Fruit fly (Drosophila melanogaster) whole organism, embryonic: ENCODE data around the gene CHOp24.

Experiments used
- CG11398 ChIP-seq: fragments of 200-800 bp; sonication (Bioruptor generic); optimal IDR thresholded peaks from 2 replicates; lab custom pipeline; 2016; ENCODE audit warnings: missing biosample characterization, missing genetic modification characterization
- CG11504 ChIP-seq: fragments of 200-800 bp; sonication (Bioruptor generic); optimal IDR thresholded peaks from 3 replicates; lab custom pipeline; 2019; ENCODE audit warnings: missing biosample characterization, mild to moderate bottlenecking, missing genetic modification characterization, moderate library complexity
- CG13775 ChIP-seq: fragments of 200-800 bp; sonication (Bioruptor generic); optimal IDR thresholded peaks from 3 replicates; lab custom pipeline; 2017; ENCODE audit warnings: missing biosample characterization, mild to moderate bottlenecking, missing genetic modification characterization
- CG15696 ChIP-seq: fragments of 200-800 bp; sonication (Bioruptor generic); optimal IDR thresholded peaks from 2 replicates; lab custom pipeline; 2019; ENCODE audit warnings: missing biosample characterization, mild to moderate bottlenecking, missing genetic modification characterization, moderate library complexity
- CG18599 ChIP-seq: fragments of 200-800 bp; sonication (Bioruptor generic); optimal IDR thresholded peaks from 3 replicates; lab custom pipeline; 2017; ENCODE audit warnings: missing biosample characterization, missing genetic modification characterization, mild to moderate bottlenecking, moderate library complexity, missing genetic modification reagents
- CG18764 ChIP-seq: fragments of 200-800 bp; sonication (Bioruptor generic); optimal IDR thresholded peaks from 3 replicates; lab custom pipeline; 2016; ENCODE audit warnings: missing biosample characterization, missing genetic modification characterization
- CG2712 ChIP-seq: fragments of 200-800 bp; optimal IDR thresholded peaks from 3 replicates; lab custom pipeline; 2019; ENCODE audit warnings: missing biosample characterization, mild to moderate bottlenecking, missing genetic modification characterization, moderate library complexity
- CG30020 ChIP-seq: fragments of 200-800 bp; optimal IDR thresholded peaks from 2 replicates; lab custom pipeline; 2019; ENCODE audit warnings: missing biosample characterization, mild to moderate bottlenecking, missing genetic modification characterization, moderate library complexity
- CG31365 ChIP-seq: fragments of 200-800 bp; sonication (Bioruptor generic); optimal IDR thresholded peaks from 2 replicates; lab custom pipeline; 2018; ENCODE audit warnings: missing biosample characterization, mild to moderate bottlenecking, missing genetic modification characterization
- CG33213 ChIP-seq: fragments of 200-800 bp; sonication (Bioruptor generic); optimal IDR thresholded peaks from 3 replicates; lab custom pipeline; 2016; ENCODE audit warnings: missing biosample characterization, missing genetic modification characterization
- CG4360 ChIP-seq: fragments of 200-800 bp; sonication (Bioruptor generic); IDR thresholded peaks from 2 replicates; pipeline ENCODE4 v1.3.6; 2022; ENCODE audit warnings: missing biosample characterization, missing genetic modification characterization
- CG43689 ChIP-seq: fragments of 200-800 bp; sonication (Bioruptor generic); IDR thresholded peaks from 2 replicates; pipeline ENCODE4 v1.3.6; 2022; ENCODE audit warnings: missing biosample characterization, missing genetic modification characterization
- CG6272 ChIP-seq: fragments of 200-800 bp; sonication (Bioruptor generic); IDR thresholded peaks from 2 replicates; pipeline ENCODE4 v1.3.6; 2022; ENCODE audit warnings: missing biosample characterization, missing genetic modification characterization
- CG7839 ChIP-seq: fragments of 200-800 bp; sonication (Bioruptor generic); optimal IDR thresholded peaks from 3 replicates; lab custom pipeline; 2018; ENCODE audit warnings: missing biosample characterization, mild to moderate bottlenecking, missing genetic modification characterization, moderate library complexity
- CG7963 ChIP-seq: fragments of 200-800 bp; sonication (Bioruptor generic); IDR thresholded peaks from 3 replicates; pipeline ENCODE4 v1.3.6; 2022; ENCODE audit warnings: missing biosample characterization, missing genetic modification characterization; ENCODE audit not compliant: partially characterized antibody
- CG9609 ChIP-seq: fragments of 200-800 bp; sonication (Bioruptor generic); optimal IDR thresholded peaks from 3 replicates; lab custom pipeline; 2016; ENCODE audit warnings: missing biosample characterization, missing genetic modification characterization
- CG9876 ChIP-seq: fragments of 200-800 bp; sonication (Bioruptor generic); optimal IDR thresholded peaks from 2 replicates; lab custom pipeline; 2016; ENCODE audit warnings: missing biosample characterization, missing genetic modification characterization
- HLHmδ ChIP-seq: fragments of 200-800 bp; sonication (Bioruptor generic); optimal IDR thresholded peaks from 2 replicates; lab custom pipeline; 2018; ENCODE audit warnings: missing biosample characterization, mild to moderate bottlenecking, missing genetic modification characterization, moderate library complexity
- Hr3 ChIP-seq: fragments of 200-800 bp; sonication (Bioruptor generic); optimal IDR thresholded peaks from 3 replicates; lab custom pipeline; 2016; ENCODE audit warnings: missing biosample characterization, missing genetic modification characterization
- Hr51 ChIP-seq, 2 experiments: fragments of 200-800 bp; sonication (Bioruptor generic); optimal IDR thresholded peaks; 2 replicates in 1 of 2; 3 replicates in 1 of 2; lab custom pipeline; 2016 to 2018; ENCODE audit warnings: missing biosample characterization in 2 of 2, missing genetic modification characterization in 2 of 2, mild to moderate bottlenecking in 1 of 2, moderate library complexity in 1 of 2
- Hsf ChIP-seq: fragments of 200-800 bp; sonication (Bioruptor generic); optimal IDR thresholded peaks from 3 replicates; lab custom pipeline; 2016; ENCODE audit warnings: missing biosample characterization, missing genetic modification characterization
- Lhr ChIP-seq: fragments of 200-800 bp; sonication (Bioruptor generic); optimal IDR thresholded peaks from 3 replicates; lab custom pipeline; 2017; ENCODE audit warnings: mild to moderate bottlenecking, missing biosample characterization, missing genetic modification reagents, missing genetic modification characterization
- NC2α ChIP-seq: fragments of 200-800 bp; sonication (Bioruptor generic); optimal IDR thresholded peaks from 2 replicates; lab custom pipeline; 2016; ENCODE audit warnings: missing biosample characterization, missing genetic modification characterization
- NFAT ChIP-seq: fragments of 200-800 bp; sonication (Bioruptor generic); IDR thresholded peaks from 2 replicates; pipeline ENCODE4 v1.3.6; 2022; ENCODE audit warnings: missing biosample characterization, missing genetic modification characterization
- Nf-YC ChIP-seq: fragments of 200-800 bp; optimal IDR thresholded peaks from 3 replicates; lab custom pipeline; 2019; ENCODE audit warnings: missing biosample characterization, mild to moderate bottlenecking, missing genetic modification characterization, moderate library complexity
- Ptx1 ChIP-seq: fragments of 200-800 bp; sonication (Bioruptor generic); IDR thresholded peaks from 2 replicates; pipeline ENCODE4 v1.3.6; 2022; ENCODE audit warnings: missing biosample characterization, missing genetic modification characterization
- Rfx ChIP-seq: fragments of 200-800 bp; sonication (Bioruptor generic); IDR thresholded peaks from 2 replicates; pipeline ENCODE4 v1.3.6; 2022; ENCODE audit warnings: missing biosample characterization, missing genetic modification characterization
- Side ChIP-seq: fragments of 200-800 bp; sonication (Bioruptor generic); optimal IDR thresholded peaks from 2 replicates; lab custom pipeline; 2016; ENCODE audit warnings: missing biosample characterization, missing genetic modification characterization
- Sox102F ChIP-seq: fragments of 200-800 bp; sonication (Bioruptor generic); optimal IDR thresholded peaks from 2 replicates; lab custom pipeline; 2018; ENCODE audit warnings: missing biosample characterization, mild to moderate bottlenecking, missing genetic modification characterization, moderate library complexity
- al ChIP-seq: fragments of 200-800 bp; sonication (Bioruptor generic); IDR thresholded peaks from 2 replicates; pipeline ENCODE4 v1.3.6; 2022; ENCODE audit warnings: missing biosample characterization, missing genetic modification characterization
- bab2 ChIP-seq: fragments of 200-800 bp; sonication (Bioruptor generic); optimal IDR thresholded peaks from 2 replicates; lab custom pipeline; 2016; ENCODE audit warnings: missing biosample characterization, missing genetic modification characterization
- bsh ChIP-seq, 2 experiments: fragments of 200-800 bp; sonication (Bioruptor generic); optimal IDR thresholded peaks; 2 replicates each; lab custom pipeline; 2017 to 2018; ENCODE audit warnings: mild to moderate bottlenecking in 2 of 2, missing biosample characterization in 2 of 2, missing genetic modification characterization in 2 of 2, moderate library complexity in 1 of 2
- ci ChIP-seq: fragments of 200-800 bp; sonication (Bioruptor generic); IDR thresholded peaks from 3 replicates; pipeline ENCODE4 v1.3.6; 2022; ENCODE audit warnings: missing biosample characterization, missing genetic modification characterization
- dimm ChIP-seq: fragments of 200-800 bp; sonication (Bioruptor generic); IDR thresholded peaks from 2 replicates; pipeline ENCODE4 v1.3.6; 2022; ENCODE audit warnings: missing biosample characterization, missing genetic modification characterization
- en ChIP-seq: fragments of 200-800 bp; sonication (Bioruptor generic); optimal IDR thresholded peaks from 2 replicates; lab custom pipeline; 2016; ENCODE audit warnings: missing biosample characterization, missing genetic modification characterization
- fd96Cb ChIP-seq: fragments of 200-800 bp; sonication (Bioruptor generic); optimal IDR thresholded peaks from 2 replicates; lab custom pipeline; 2018; ENCODE audit warnings: missing biosample characterization, mild to moderate bottlenecking, missing genetic modification characterization, moderate library complexity
- fru ChIP-seq: fragments of >200 bp; optimal IDR thresholded peaks from 2 replicates; lab custom pipeline; 2017
- gcm2 ChIP-seq: fragments of 200-800 bp; sonication (Bioruptor generic); optimal IDR thresholded peaks from 2 replicates; lab custom pipeline; 2016; ENCODE audit warnings: missing biosample characterization, missing genetic modification characterization
- gem ChIP-seq: fragments of 200-800 bp; sonication (Bioruptor generic); optimal IDR thresholded peaks from 2 replicates; lab custom pipeline; 2019; ENCODE audit warnings: missing biosample characterization, mild to moderate bottlenecking, missing genetic modification characterization, moderate library complexity
- gro ChIP-seq: fragments of 200-800 bp; sonication (Bioruptor generic); optimal IDR thresholded peaks from 2 replicates; lab custom pipeline; 2016; ENCODE audit warnings: missing biosample characterization, missing genetic modification characterization
- ham ChIP-seq: fragments of 200-800 bp; sonication (Bioruptor generic); IDR thresholded peaks from 2 replicates; pipeline ENCODE4 v1.3.6; 2022; ENCODE audit warnings: missing biosample characterization, missing genetic modification characterization
- kni ChIP-seq: fragments of 200-800 bp; sonication (Bioruptor generic); optimal IDR thresholded peaks from 3 replicates; lab custom pipeline; 2017; ENCODE audit warnings: mild to moderate bottlenecking, missing biosample characterization, missing genetic modification reagents, missing genetic modification characterization
- mld ChIP-seq: fragments of 200-800 bp; sonication (Bioruptor generic); IDR thresholded peaks from 3 replicates; pipeline ENCODE4 v1.3.6; 2022; ENCODE audit warnings: missing biosample characterization, missing genetic modification characterization; ENCODE audit not compliant: partially characterized antibody
- nmo ChIP-seq: fragments of 200-800 bp; sonication (Bioruptor generic); optimal IDR thresholded peaks from 2 replicates; lab custom pipeline; 2018; ENCODE audit warnings: missing biosample characterization, mild to moderate bottlenecking, missing genetic modification characterization, moderate library complexity
- phol ChIP-seq: fragments of 200-800 bp; sonication (Bioruptor generic); optimal IDR thresholded peaks from 3 replicates; lab custom pipeline; 2018; ENCODE audit warnings: missing biosample characterization, mild to moderate bottlenecking, missing genetic modification characterization, moderate library complexity
- prd ChIP-seq, 3 experiments: fragments of >200 bp in 2 of 3; fragments of 200-800 bp in 1 of 3; sonication (Bioruptor generic) in 1 of 3; optimal IDR thresholded peaks in 2 of 3; IDR thresholded peaks in 1 of 3; 2 replicates in 2 of 3; 3 replicates in 1 of 3; pipeline versions ENCODE4 v1.3.6 to Lab custom; 2017 to 2022; ENCODE audit warnings: missing biosample characterization in 1 of 3, missing genetic modification characterization in 1 of 3
- row ChIP-seq: fragments of 200-800 bp; sonication (Bioruptor generic); IDR thresholded peaks from 3 replicates; pipeline ENCODE4 v1.3.6; 2022; ENCODE audit warnings: missing biosample characterization, missing genetic modification characterization
- sc ChIP-seq, 3 experiments: fragments of >200 bp in 2 of 3; fragments of 200-800 bp in 1 of 3; sonication (Bioruptor generic) in 1 of 3; optimal IDR thresholded peaks; 2 replicates in 2 of 3; 3 replicates in 1 of 3; lab custom pipeline; 2017; ENCODE audit warnings: mild to moderate bottlenecking in 1 of 3, missing biosample characterization in 1 of 3, missing genetic modification characterization in 1 of 3, missing genetic modification reagents in 1 of 3

The CHOp24 gene

DNA sequence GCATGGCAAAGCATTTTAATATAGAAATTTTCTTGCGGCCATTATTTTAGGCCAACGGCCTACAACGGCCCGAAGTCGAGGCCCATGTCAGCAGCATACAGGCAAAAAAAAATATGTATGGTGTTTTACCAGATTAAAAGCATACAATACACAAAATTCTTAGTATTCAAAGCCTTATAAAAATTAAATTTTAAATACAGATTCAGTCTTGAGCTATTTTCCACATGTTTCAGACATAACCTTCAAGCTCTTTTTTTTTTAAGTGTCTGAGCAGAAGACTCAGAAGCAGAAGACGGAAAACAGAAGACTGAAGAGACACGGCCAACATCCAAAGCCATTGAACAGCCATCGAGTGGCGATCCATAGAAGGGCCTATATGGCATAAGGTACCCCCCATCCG lies 41.1 kb downstream of the CHOp24 start (continued):
- TF ChIP-seq en (no peak), bsh (GFP tag; optimal IDR thresholded peaks at IDR 0.05; lab: Kevin White, UChicago) (peak in 1 of 2 experiments; percentile 82), ham (GFP tag; lab: Robert Waterston, UW) (no peak)

DNA sequence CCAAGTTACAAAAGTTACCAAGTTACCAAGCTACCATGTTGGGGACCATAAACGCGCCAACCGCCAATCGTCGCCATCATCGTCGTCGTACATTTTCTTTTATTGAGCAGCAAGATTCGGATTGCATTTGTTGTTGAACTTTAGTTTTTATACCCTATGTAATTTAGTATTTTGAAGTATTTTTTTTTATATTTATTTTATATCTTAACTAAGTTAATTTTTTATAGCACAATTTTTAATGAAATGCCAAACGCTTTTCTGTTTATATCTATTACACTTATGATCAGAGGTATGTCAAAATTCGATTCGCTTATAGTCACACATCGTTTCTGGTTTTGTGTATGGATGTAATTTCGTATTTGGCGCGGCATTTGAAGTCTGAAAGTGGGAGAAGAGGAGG lies 41.7 kb downstream of the CHOp24 start:
- TF ChIP-seq prd (optimal IDR thresholded peaks at IDR 0.05; lab: Kevin White, UChicago) (no peak), prd (GFP tag; IDR thresholded peaks at IDR 0.05; lab: Robert Waterston, UW) (0 out of 3 replicates have a peak, but pooled peaks have one; percentile 15), gem (tag; lab: Kevin White, UChicago) (peak; percentile 35), Hsf (GFP tag; lab: Kevin White, UChicago) (no peak), CG31365 (no peak), Sox102F (GFP tag; lab: Kevin White, UChicago) (peak; percentile 39), gcm2 (no peak), Hr51 (GFP tag; optimal IDR thresholded peaks at IDR 0.05; lab: Kevin White, UChicago) (peak in 1 of 2 experiments; percentile 13), CG7963 (no peak), Side (GFP tag; lab: Kevin White, UChicago) (no peak), CG11504 (peak; percentile 36), Ptx1 (GFP tag; lab: Robert Waterston, UW) (no peak), bab2 (GFP tag; lab: Kevin White, UChicago) (no peak), CG7839 (tag; lab: Kevin White, UChicago) (peak; percentile 10), CG13775 (GFP tag; lab: Kevin White, UChicago) (no peak), CG9609 (GFP tag; lab: Kevin White, UChicago) (no peak), fru (lab: Kevin White, UChicago) (no peak), Hr3 (GFP tag; lab: Kevin White, UChicago) (no peak), CG9876 (GFP tag; lab: Kevin White, UChicago) (no peak), bsh (GFP tag; optimal IDR thresholded peaks at IDR 0.05; lab: Kevin White, UChicago) (peak in 1 of 2 experiments; percentile 1), phol (tag; lab: Kevin White, UChicago) (peak; percentile 8), CG18599 (GFP tag; lab: Kevin White, UChicago) (no peak), CG11398 (GFP tag; lab: Kevin White, UChicago) (no peak), dimm (GFP tag; lab: Robert Waterston, UW) (no peak), Lhr (GFP tag; lab: Kevin White, UChicago) (no peak), CG4360 (no peak), NC2α (GFP tag; lab: Kevin White, UChicago) (no peak), Rfx (GFP tag; lab: Robert Waterston, UW) (no peak), nmo (GFP tag; lab: Kevin White, UChicago) (peak; percentile 18), CG33213 (GFP tag; lab: Kevin White, UChicago) (no peak), al (GFP tag; lab: Robert Waterston, UW) (no peak), NFAT (GFP tag; lab: Robert Waterston, UW) (no peak), CG43689 (GFP tag; lab: Robert Waterston, UW) (no peak), CG6272 (GFP tag; lab: Robert Waterston, UW) (no peak), row (GFP tag; lab: Robert Waterston, UW) (0 out of 3 replicates have a peak, but pooled peaks have one; percentile 21), CG30020 (tag; lab: Kevin White, UChicago) (no peak), kni (GFP tag; lab: Kevin White, UChicago) (no peak), Nf-YC (tag; lab: Kevin White, UChicago) (no peak), CG2712 (tag; lab: Kevin White, UChicago) (peak; percentile 14), ci (GFP tag; lab: Robert Waterston, UW) (0 out of 3 replicates have a peak, but pooled peaks have one; percentile 24), mld (no peak), sc (optimal IDR thresholded peaks at IDR 0.05; lab: Kevin White, UChicago) (no peak), sc (GFP tag; optimal IDR thresholded peaks at IDR 0.05; lab: Kevin White, UChicago) (no peak), CG18764 (GFP tag; lab: Kevin White, UChicago) (no peak), gro (no peak), CG15696 (no peak), fd96Cb (tag; lab: Kevin White, UChicago) (no peak), HLHmδ (no peak)
